Worm (Caenorhabditis elegans) whole organism, mixed stage, embryonic: ENCODE data around the gene C11H1.5.

Experiments used
- elt-3 ChIP-seq: fragments of 150-350 bp; optimal IDR thresholded peaks from 2 replicates; lab custom pipeline; 2014; ENCODE audit warnings: missing biosample characterization, missing genetic modification characterization
- nhr-28 ChIP-seq: fragments of 150-350 bp; optimal IDR thresholded peaks from 2 replicates; lab custom pipeline; 2014; ENCODE audit warnings: missing biosample characterization, missing genetic modification characterization
- pha-4 ChIP-seq: fragments of 150-350 bp; optimal IDR thresholded peaks from 2 replicates; lab custom pipeline; 2018; ENCODE audit warnings: missing biosample characterization, missing genetic modification reagents, missing genetic modification characterization
- unc-62 ChIP-seq: fragments of 150-350 bp; optimal IDR thresholded peaks from 2 replicates; lab custom pipeline; 2014; ENCODE audit warnings: missing biosample characterization, missing genetic modification reagents, missing genetic modification characterization
- ztf-11 ChIP-seq: fragments of 150-350 bp; optimal IDR thresholded peaks from 2 replicates; lab custom pipeline; 2014; ENCODE audit warnings: missing biosample characterization, missing genetic modification characterization

ce11 chrX:14307667-14308066, 4.7 kb upstream of the C11H1.5 start, which contains the start of gene gphr-2:
- TF ChIP-seq elt-3 (tag; lab: Kevin White, UChicago) = no peak
- no peak for TF ChIP-seq unc-62
- TF ChIP-seq ztf-11 = no peak
- TF ChIP-seq pha-4 (tag; lab: Kevin White, UChicago) = no peak
- no peak for TF ChIP-seq nhr-28 (tag; lab: Kevin White, UChicago)
